Fruit fly (Drosophila melanogaster): ENCODE results near the gene CG11619.

Gene CG11619

DNA sequence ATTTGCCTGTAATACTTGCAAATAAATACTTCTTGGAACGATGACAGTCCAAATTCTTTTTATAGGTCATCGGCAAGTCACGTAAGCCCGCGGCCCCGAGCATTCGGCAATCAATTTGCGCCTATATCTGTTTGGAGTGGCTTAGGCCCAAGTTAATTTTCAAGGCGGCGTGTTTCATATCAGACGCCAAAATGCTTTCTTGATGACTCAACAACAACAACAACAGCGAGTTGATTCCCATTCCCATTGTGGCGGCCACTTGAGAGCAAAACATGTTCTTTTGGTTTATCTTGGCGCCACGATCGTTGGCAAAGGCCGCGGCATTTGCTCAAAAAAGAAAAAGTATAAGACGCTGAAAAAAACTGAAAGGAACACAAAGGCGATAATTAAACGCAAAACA is 26.0 kb upstream of the CG11619 start:
- TF ChIP-seq gl (tag; optimal IDR thresholded peaks at IDR 0.05) (no peak), rn (GFP tag; IDR thresholded peaks at IDR 0.05) (no peak), CG34367 (tag; optimal IDR thresholded peaks at IDR 0.05) (no peak), CG8301 (tag; optimal IDR thresholded peaks at IDR 0.05) (no peak)

DNA sequence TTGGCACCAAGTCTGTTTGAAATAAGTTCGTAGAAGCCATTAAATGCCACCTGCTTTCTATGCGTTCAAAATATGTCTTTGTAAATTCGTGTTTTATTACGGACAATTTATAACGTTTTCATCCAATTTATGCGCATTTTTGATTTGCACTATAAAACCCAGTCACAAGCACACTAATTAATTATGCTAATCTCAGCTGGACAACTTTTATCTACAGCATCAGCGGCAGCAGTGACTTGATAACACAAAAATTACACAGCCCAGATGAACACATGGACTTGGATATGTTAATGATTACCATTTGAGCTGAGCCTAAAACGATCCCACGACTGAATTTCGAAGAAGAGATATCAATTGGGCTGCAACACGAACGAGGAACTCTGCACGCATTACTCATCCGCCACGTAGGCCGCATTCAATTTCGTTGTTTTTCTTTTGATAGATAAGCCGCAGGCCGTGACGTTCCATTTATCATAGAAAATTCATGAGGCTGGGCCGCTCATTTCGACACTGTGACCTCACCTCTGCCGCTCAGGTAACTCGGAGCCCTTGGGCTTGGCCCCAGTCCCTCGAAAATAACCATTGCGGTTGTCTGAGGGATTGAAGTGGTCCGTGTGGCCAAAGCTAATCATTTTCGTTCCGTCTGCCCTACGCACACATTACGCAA is 25.1 kb upstream of the CG11619 start:
- TF ChIP-seq CG8301 (tag; optimal IDR thresholded peaks at IDR 0.05) = no peak
- no peak for TF ChIP-seq CG14655 (GFP tag; optimal IDR thresholded peaks at IDR 0.05)
- no peak for TF ChIP-seq Ets98B (GFP tag; IDR thresholded peaks at IDR 0.05)
- TF ChIP-seq CG10348 (GFP tag; IDR thresholded peaks at IDR 0.05) = no peak
- no peak for TF ChIP-seq Pif1A (GFP tag; optimal IDR thresholded peaks at IDR 0.05)
- no peak for TF ChIP-seq Snoo (tag; optimal IDR thresholded peaks at IDR 0.05)
- no peak for TF ChIP-seq CG12605 (GFP tag; IDR thresholded peaks at IDR 0.05)
- TF ChIP-seq fd96Ca (GFP tag; IDR thresholded peaks at IDR 0.05) = no peak
- no peak for TF ChIP-seq Pif1B (GFP tag; optimal IDR thresholded peaks at IDR 0.05)
- no peak for TF ChIP-seq CG13204 (GFP tag; optimal IDR thresholded peaks at IDR 0.05)
- no peak for TF ChIP-seq CG15710 (tag; optimal IDR thresholded peaks at IDR 0.05)
- no peak for TF ChIP-seq rn (GFP tag; IDR thresholded peaks at IDR 0.05)
- no peak for TF ChIP-seq CG17806 (tag; optimal IDR thresholded peaks at IDR 0.05)
- TF ChIP-seq CG9948 (tag; optimal IDR thresholded peaks at IDR 0.05) = no peak

DNA sequence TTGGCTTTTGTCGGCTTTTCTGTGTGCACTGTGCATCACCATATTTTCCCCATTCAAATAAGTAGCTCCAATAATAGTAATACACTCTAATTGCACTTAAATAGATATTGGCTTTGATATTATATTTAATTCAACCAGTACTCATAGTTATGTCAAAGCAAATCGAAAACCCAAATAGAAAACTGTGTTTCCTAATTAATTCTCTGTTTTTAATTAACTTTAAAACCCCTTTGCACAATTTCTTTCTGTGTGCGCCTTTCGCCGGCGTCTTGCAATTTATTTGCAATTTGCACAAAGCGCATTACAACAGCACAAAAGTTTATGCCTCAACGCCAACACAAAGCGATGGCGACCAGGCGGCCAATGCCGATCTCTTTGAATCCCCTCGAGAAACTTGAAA is 23.1 kb upstream of the CG11619 start:
- TF ChIP-seq CG4496 (GFP tag; IDR thresholded peaks at IDR 0.05) (peak; percentile 58; the same call in 2 of the 3 replicates), D1 (tag; optimal IDR thresholded peaks at IDR 0.05) (no peak), CG8301 (tag; optimal IDR thresholded peaks at IDR 0.05) (peak; percentile 54), Snoo (tag; optimal IDR thresholded peaks at IDR 0.05) (no peak), Ets98B (GFP tag; IDR thresholded peaks at IDR 0.05) (peak; percentile 73), Pif1B (GFP tag; optimal IDR thresholded peaks at IDR 0.05) (peak; percentile 9), CG17806 (tag; optimal IDR thresholded peaks at IDR 0.05) (peak; percentile 13), CG14655 (GFP tag; optimal IDR thresholded peaks at IDR 0.05) (peak; percentile 47), gl (tag; optimal IDR thresholded peaks at IDR 0.05) (no peak), CG34367 (tag; optimal IDR thresholded peaks at IDR 0.05) (no peak), Pif1A (GFP tag; optimal IDR thresholded peaks at IDR 0.05) (peak; percentile 46), CG15710 (tag; optimal IDR thresholded peaks at IDR 0.05) (peak; percentile 4), fd96Ca (GFP tag; IDR thresholded peaks at IDR 0.05) (no peak), CG10348 (GFP tag; IDR thresholded peaks at IDR 0.05) (no peak), CG8159 (tag; optimal IDR thresholded peaks at IDR 0.05) (peak; percentile 40), EcR (GFP tag; optimal IDR thresholded peaks at IDR 0.05) (no peak), CG9948 (tag; optimal IDR thresholded peaks at IDR 0.05) (no peak), CG32121 (GFP tag; IDR thresholded peaks at IDR 0.05) (no peak; the same call in 1 of the 2 replicates), CG12605 (GFP tag; IDR thresholded peaks at IDR 0.05) (no peak), CG13204 (GFP tag; optimal IDR thresholded peaks at IDR 0.05) (no peak), rn (GFP tag; IDR thresholded peaks at IDR 0.05) (no peak)

DNA sequence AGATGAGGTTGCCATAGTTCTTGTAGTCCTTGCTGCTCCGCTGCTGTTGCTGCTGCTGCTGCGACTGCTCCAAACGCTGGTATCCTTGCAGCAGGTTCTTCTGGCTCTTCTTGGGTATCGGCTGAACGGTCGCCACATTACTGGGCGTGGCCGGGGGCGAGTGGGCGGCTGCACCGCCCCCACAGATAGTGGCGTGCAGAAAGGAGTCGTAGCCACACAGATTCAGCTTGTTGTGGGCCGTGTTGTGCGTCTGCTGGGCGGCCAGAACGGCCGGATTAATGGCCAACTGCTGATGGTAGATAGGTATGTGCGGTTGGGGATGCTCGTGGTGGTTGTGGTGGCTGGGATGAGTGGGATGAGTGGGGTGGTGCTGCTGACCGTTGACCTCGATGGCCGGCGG is 17.3 kb upstream of the CG11619 start:
- TF ChIP-seq CG15710 (tag; optimal IDR thresholded peaks at IDR 0.05) (no peak), CG4496 (GFP tag; IDR thresholded peaks at IDR 0.05) (no peak), CG32121 (GFP tag; IDR thresholded peaks at IDR 0.05) (no peak), CG8159 (tag; optimal IDR thresholded peaks at IDR 0.05) (no peak), Pif1B (GFP tag; optimal IDR thresholded peaks at IDR 0.05) (no peak), CG10348 (GFP tag; IDR thresholded peaks at IDR 0.05) (no peak), CG34367 (tag; optimal IDR thresholded peaks at IDR 0.05) (no peak), CG12605 (GFP tag; IDR thresholded peaks at IDR 0.05) (no peak), D1 (tag; optimal IDR thresholded peaks at IDR 0.05) (no peak), CG8301 (tag; optimal IDR thresholded peaks at IDR 0.05) (no peak), EcR (GFP tag; optimal IDR thresholded peaks at IDR 0.05) (no peak), CG13204 (GFP tag; optimal IDR thresholded peaks at IDR 0.05) (no peak), Snoo (tag; optimal IDR thresholded peaks at IDR 0.05) (no peak), Ets98B (GFP tag; IDR thresholded peaks at IDR 0.05) (no peak), Pif1A (GFP tag; optimal IDR thresholded peaks at IDR 0.05) (no peak), CG9948 (tag; optimal IDR thresholded peaks at IDR 0.05) (no peak)

DNA sequence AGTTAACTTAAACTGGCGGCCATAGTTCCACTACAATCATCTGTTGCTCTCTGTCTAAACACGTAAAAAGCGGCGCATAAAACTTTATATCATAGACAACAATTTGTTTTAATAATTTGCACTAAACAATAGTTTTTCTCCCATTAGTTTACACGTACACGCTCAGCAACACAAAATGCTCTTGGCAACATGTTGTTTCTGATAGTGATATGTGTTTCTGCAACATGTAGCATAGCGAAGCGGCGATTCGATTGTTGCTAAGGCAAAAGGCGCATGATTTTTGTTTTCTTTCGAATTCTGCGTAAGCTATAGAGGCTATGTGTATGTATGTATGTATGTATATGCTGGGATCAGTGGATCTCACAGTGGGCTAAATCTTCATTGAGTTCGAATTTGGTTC is 16.0 kb upstream of the CG11619 start:
- TF ChIP-seq CG8301 (tag; optimal IDR thresholded peaks at IDR 0.05) = no peak
- no peak for TF ChIP-seq CG9948 (tag; optimal IDR thresholded peaks at IDR 0.05)
- no peak for TF ChIP-seq EcR (GFP tag; optimal IDR thresholded peaks at IDR 0.05)
- TF ChIP-seq CG17806 (tag; optimal IDR thresholded peaks at IDR 0.05) = no peak
- no peak for TF ChIP-seq CG12605 (GFP tag; IDR thresholded peaks at IDR 0.05)
- no peak for TF ChIP-seq Ets98B (GFP tag; IDR thresholded peaks at IDR 0.05)
- TF ChIP-seq Snoo (tag; optimal IDR thresholded peaks at IDR 0.05) = no peak
- TF ChIP-seq CG34367 (tag; optimal IDR thresholded peaks at IDR 0.05) = no peak
- TF ChIP-seq CG4496 (GFP tag; IDR thresholded peaks at IDR 0.05) = no peak
- TF ChIP-seq CG32121 (GFP tag; IDR thresholded peaks at IDR 0.05) = no peak
- no peak for TF ChIP-seq CG15710 (tag; optimal IDR thresholded peaks at IDR 0.05)
- no peak for TF ChIP-seq D1 (tag; optimal IDR thresholded peaks at IDR 0.05)
- no peak for TF ChIP-seq CG13204 (GFP tag; optimal IDR thresholded peaks at IDR 0.05)
- TF ChIP-seq gl (tag; optimal IDR thresholded peaks at IDR 0.05) = no peak
- TF ChIP-seq CG14655 (GFP tag; optimal IDR thresholded peaks at IDR 0.05) = no peak
- no peak for TF ChIP-seq rn (GFP tag; IDR thresholded peaks at IDR 0.05)

DNA sequence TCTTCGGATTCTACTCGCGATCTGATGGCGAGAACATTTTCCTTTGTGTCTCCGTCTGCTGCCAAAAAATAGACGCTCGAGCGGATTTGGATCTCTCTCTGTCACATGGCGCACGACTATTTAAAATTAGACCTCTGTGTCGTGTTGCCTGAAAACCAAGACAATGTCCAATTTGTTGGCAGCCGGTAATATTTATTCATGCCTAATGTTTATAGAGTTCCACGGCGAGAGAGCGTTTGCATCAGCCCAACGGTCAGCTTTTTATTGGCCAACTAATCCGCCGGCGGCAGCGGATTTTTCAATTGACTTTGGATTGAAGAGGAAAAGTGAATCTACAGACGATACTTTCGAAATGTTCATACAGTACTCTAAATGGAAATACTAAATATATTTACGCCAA is 15.1 kb upstream of the CG11619 start, which contains the start of gene SmydA-2:
TSS of gene SmydA-2 (minus strand) at position 33 of the 400 bp plus-strand sequence.
- TF ChIP-seq CG17806 (tag; optimal IDR thresholded peaks at IDR 0.05) = no peak
- TF ChIP-seq Ets98B (GFP tag; IDR thresholded peaks at IDR 0.05) = no peak
- TF ChIP-seq D1 (tag; optimal IDR thresholded peaks at IDR 0.05) = no peak
- TF ChIP-seq Snoo (tag; optimal IDR thresholded peaks at IDR 0.05) = no peak
- no peak for TF ChIP-seq CG32121 (GFP tag; IDR thresholded peaks at IDR 0.05)
- TF ChIP-seq gl (tag; optimal IDR thresholded peaks at IDR 0.05) = no peak

Measured in whole organism, pupa.